Worm (Caenorhabditis elegans) whole organism, L4 larva: ENCODE measurements around the gene tag-329.

Experiments used
- D1046.2 ChIP-seq: fragments of 200-800 bp; sonication (Bioruptor generic); IDR thresholded peaks from 2 replicates; pipeline ENCODE4 v1.3.6; 2022; ENCODE audit warnings: missing genetic modification characterization, missing compliant biosample characterization
- T20F7.1 ChIP-seq: fragments of 200-800 bp; sonication (Bioruptor generic); optimal IDR thresholded peaks from 2 replicates; lab custom pipeline; 2018; ENCODE audit warnings: mild to moderate bottlenecking, missing genetic modification characterization, missing compliant biosample characterization
- T26A8.4 ChIP-seq: fragments of 200-800 bp; sonication (Bioruptor generic); IDR thresholded peaks from 2 replicates; pipeline ENCODE4 v1.3.6; 2022; ENCODE audit warnings: missing genetic modification characterization, missing compliant biosample characterization
- Y5F2A.4 ChIP-seq: fragments of 200-800 bp; sonication (Bioruptor generic); optimal IDR thresholded peaks from 2 replicates; lab custom pipeline; 2018; ENCODE audit warnings: mild to moderate bottlenecking, missing genetic modification characterization, missing compliant biosample characterization
- ZK337.2 ChIP-seq: fragments of 200-800 bp; sonication (Bioruptor generic); IDR thresholded peaks from 2 replicates; pipeline ENCODE4 v1.3.6; 2022; ENCODE audit warnings: missing genetic modification reagents, missing genetic modification characterization, missing compliant biosample characterization
- ceh-20 ChIP-seq: fragments of 200-800 bp; sonication (Bioruptor generic); IDR thresholded peaks from 2 replicates; pipeline ENCODE4 v1.3.6; 2022; ENCODE audit warnings: missing genetic modification reagents, missing genetic modification characterization, missing compliant biosample characterization
- daf-16 ChIP-seq, 3 experiments: sonication (generic microtip); optimal IDR thresholded peaks; 2 replicates each; lab custom pipeline; 2016 to 2017; ENCODE audit warnings: missing genetic modification characterization in 3 of 3, missing genetic modification reagents in 3 of 3, mild to moderate bottlenecking in 2 of 3, missing compliant biosample characterization in 2 of 3, missing biosample characterization in 1 of 3, moderate library complexity in 1 of 3
- daf-19 ChIP-seq: fragments of 200-800 bp; sonication (Bioruptor generic); conservative IDR thresholded peaks from 2 replicates; pipeline ENCODE4 v1.3.6; 2022; ENCODE audit warnings: missing genetic modification characterization, missing compliant biosample characterization
- dmd-8 ChIP-seq: fragments of 200-800 bp; sonication (Bioruptor generic); IDR thresholded peaks from 2 replicates; pipeline ENCODE4 v1.3.6; 2022; ENCODE audit warnings: missing genetic modification characterization, missing compliant biosample characterization
- dmd-9 ChIP-seq: fragments of 200-800 bp; sonication (Bioruptor generic); IDR thresholded peaks from 2 replicates; pipeline ENCODE4 v1.3.6; 2022; ENCODE audit warnings: missing genetic modification reagents, missing genetic modification characterization, missing compliant biosample characterization
- dpl-1 ChIP-seq: fragments of 150-350 bp; optimal IDR thresholded peaks from 2 replicates; lab custom pipeline; 2014; ENCODE audit warnings: missing biosample characterization, missing genetic modification reagents, missing genetic modification characterization
- dve-1 ChIP-seq: sonication (generic microtip); optimal IDR thresholded peaks from 2 replicates; lab custom pipeline; 2017; ENCODE audit warnings: antibody characterized with exemption, mild to moderate bottlenecking, missing genetic modification characterization, missing compliant biosample characterization; ENCODE audit not compliant: insufficient read depth
- egl-27 ChIP-seq: sonication (generic microtip); optimal IDR thresholded peaks from 3 replicates; lab custom pipeline; 2017; ENCODE audit warnings: missing biosample characterization, missing genetic modification reagents, missing genetic modification characterization
- hif-1 ChIP-seq, 2 experiments: sonication (generic microtip); optimal IDR thresholded peaks; 2 replicates each; lab custom pipeline; 2016 to 2017; ENCODE audit warnings: missing compliant biosample characterization in 2 of 2, missing genetic modification characterization in 2 of 2, missing genetic modification reagents in 2 of 2, missing genotype in 2 of 2, mild to moderate bottlenecking in 1 of 2
- hmg-1.1 ChIP-seq: fragments of 200-800 bp; sonication (Bioruptor generic); IDR thresholded peaks from 2 replicates; pipeline ENCODE4 v1.3.6; 2022; ENCODE audit warnings: missing genetic modification reagents, missing genetic modification characterization, missing compliant biosample characterization
- lim-7 ChIP-seq: fragments of 200-800 bp; sonication (Bioruptor generic); IDR thresholded peaks from 2 replicates; pipeline ENCODE4 v1.3.6; 2022; ENCODE audit warnings: missing genetic modification characterization, missing compliant biosample characterization
- lin-1 ChIP-seq: fragments of 200-800 bp; sonication (Bioruptor generic); IDR thresholded peaks from 2 replicates; pipeline ENCODE4 v1.3.6; 2022; ENCODE audit warnings: missing genetic modification reagents, missing genetic modification characterization, missing compliant biosample characterization
- lin-29 ChIP-seq: fragments of 200-800 bp; sonication (Bioruptor generic); IDR thresholded peaks from 2 replicates; pipeline ENCODE4 v1.3.6; 2022; ENCODE audit warnings: missing genetic modification reagents, missing genetic modification characterization, missing compliant biosample characterization
- lir-3 ChIP-seq: sonication (generic microtip); optimal IDR thresholded peaks from 2 replicates; lab custom pipeline; 2016; ENCODE audit warnings: mild to moderate bottlenecking, missing genetic modification characterization, missing compliant biosample characterization
- lsy-2 ChIP-seq, 2 experiments: fragments of 150-350 bp in 1 of 2; sonication (generic microtip) in 1 of 2; optimal IDR thresholded peaks; 2 replicates each; lab custom pipeline; 2014 to 2017; ENCODE audit warnings: missing biosample characterization in 2 of 2, missing genetic modification characterization in 2 of 2
- madf-9 ChIP-seq: fragments of 200-800 bp; sonication (Bioruptor generic); conservative IDR thresholded peaks from 2 replicates; pipeline ENCODE4 v1.3.6; 2022; ENCODE audit warnings: missing genetic modification reagents, missing genetic modification characterization, missing compliant biosample characterization
- mep-1 ChIP-seq: fragments of 150-350 bp; sonication (generic microtip); optimal IDR thresholded peaks from 3 replicates; lab custom pipeline; 2014; ENCODE audit warnings: missing biosample characterization, missing genetic modification characterization
- mes-2 ChIP-seq: sonication (generic microtip); optimal IDR thresholded peaks from 2 replicates; lab custom pipeline; 2016; ENCODE audit warnings: missing genotype, mild to moderate bottlenecking, missing genetic modification characterization, missing compliant biosample characterization; ENCODE audit not compliant: poor library complexity, severe bottlenecking
- nhr-102 ChIP-seq: sonication (generic microtip); optimal IDR thresholded peaks from 2 replicates; lab custom pipeline; 2016; ENCODE audit warnings: mild to moderate bottlenecking, missing genetic modification characterization, moderate library complexity, missing compliant biosample characterization
- nhr-111 ChIP-seq: fragments of 200-800 bp; sonication (Bioruptor generic); optimal IDR thresholded peaks from 2 replicates; lab custom pipeline; 2018; ENCODE audit warnings: mild to moderate bottlenecking, missing genetic modification characterization, missing compliant biosample characterization
- nhr-25 ChIP-seq: sonication (generic microtip); optimal IDR thresholded peaks from 2 replicates; lab custom pipeline; 2017; ENCODE audit warnings: missing genetic modification characterization, mild to moderate bottlenecking, missing compliant biosample characterization, antibody characterized with exemption, moderate library complexity, borderline replicate concordance; ENCODE audit not compliant: insufficient read depth
- nhr-42 ChIP-seq: fragments of 200-800 bp; sonication (Bioruptor generic); IDR thresholded peaks from 2 replicates; pipeline ENCODE4 v1.3.6; 2022; ENCODE audit warnings: missing genetic modification characterization, missing compliant biosample characterization
- nhr-6 ChIP-seq: fragments of 150-350 bp; optimal IDR thresholded peaks from 2 replicates; lab custom pipeline; 2014; ENCODE audit warnings: missing biosample characterization, missing genetic modification characterization
- php-3 ChIP-seq: fragments of 200-800 bp; sonication (Bioruptor generic); IDR thresholded peaks from 2 replicates; pipeline ENCODE4 v1.3.6; 2022; ENCODE audit warnings: missing genetic modification reagents, missing genetic modification characterization, missing compliant biosample characterization
- pqm-1 ChIP-seq: sonication (generic microtip); optimal IDR thresholded peaks from 2 replicates; lab custom pipeline; 2017; ENCODE audit warnings: missing biosample characterization, missing genetic modification characterization
- sdz-12 ChIP-seq: fragments of 200-800 bp; sonication (Bioruptor generic); optimal IDR thresholded peaks from 2 replicates; lab custom pipeline; 2018; ENCODE audit warnings: mild to moderate bottlenecking, missing genetic modification characterization, missing compliant biosample characterization
- snpc-1.2 ChIP-seq: fragments of 200-800 bp; sonication (Bioruptor generic); IDR thresholded peaks from 2 replicates; pipeline ENCODE4 v1.3.6; 2022; ENCODE audit warnings: missing genetic modification reagents, missing genetic modification characterization, missing compliant biosample characterization
- spr-3 ChIP-seq: fragments of 200-800 bp; sonication (Bioruptor generic); optimal IDR thresholded peaks from 2 replicates; lab custom pipeline; 2018; ENCODE audit warnings: mild to moderate bottlenecking, missing genetic modification characterization, missing compliant biosample characterization
- unc-39 ChIP-seq: sonication (generic microtip); optimal IDR thresholded peaks from 2 replicates; lab custom pipeline; 2017; ENCODE audit warnings: missing biosample characterization, missing genetic modification characterization
- vab-7 ChIP-seq: fragments of 200-800 bp; sonication (Bioruptor generic); IDR thresholded peaks from 2 replicates; pipeline ENCODE4 v1.3.6; 2022; ENCODE audit warnings: missing genetic modification reagents, missing genetic modification characterization, missing compliant biosample characterization
- zip-11 ChIP-seq: fragments of 200-800 bp; sonication (Bioruptor generic); IDR thresholded peaks from 2 replicates; pipeline ENCODE4 v1.3.6; 2022; ENCODE audit warnings: missing genetic modification characterization, missing compliant biosample characterization
- ztf-11 ChIP-seq: fragments of 150-350 bp; optimal IDR thresholded peaks from 2 replicates; lab custom pipeline; 2014; ENCODE audit warnings: missing biosample characterization, missing genetic modification characterization

The tag-329 gene

DNA sequence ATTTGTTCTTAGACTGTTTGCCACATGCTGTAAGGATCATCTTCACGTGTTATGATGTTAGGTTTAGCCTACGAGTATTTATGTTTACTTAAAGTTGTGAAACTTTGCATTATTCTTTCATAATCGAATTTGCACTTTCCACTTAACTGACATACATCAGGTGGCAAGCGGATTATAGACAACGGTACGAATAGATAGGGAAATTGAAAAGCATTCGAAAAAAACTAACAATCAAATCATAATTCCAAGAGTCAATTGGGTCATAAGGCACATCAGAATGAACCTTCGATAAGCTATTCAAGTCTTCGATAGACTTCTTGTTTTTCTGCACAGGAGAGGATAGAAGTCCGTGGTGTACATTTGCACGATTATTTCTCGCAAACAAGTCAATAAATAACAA lies 42.3 kb upstream of the tag-329 start (continued):
- TF ChIP-seq lim-7 (GFP tag; lab: Robert Waterston, UW) (no peak), ztf-11 (tag; lab: Kevin White, UChicago) (no peak), nhr-102 (tag; lab: Kevin White, UChicago) (no peak), zip-11 (GFP tag; lab: Robert Waterston, UW) (no peak), dmd-8 (GFP tag; lab: Robert Waterston, UW) (no peak), dve-1 (tag; lab: Kevin White, UChicago) (peak; percentile 56), D1046.2 (GFP tag; lab: Robert Waterston, UW) (no peak), ceh-20 (GFP tag; lab: Robert Waterston, UW) (no peak), vab-7 (GFP tag; lab: Robert Waterston, UW) (no peak), daf-16 (GFP tag; optimal IDR thresholded peaks at IDR 0.05; lab: Kevin White, UChicago) (no peak), daf-16 (tag; optimal IDR thresholded peaks at IDR 0.05; lab: Kevin White, UChicago) (peak; percentile 26), lin-1 (no peak), lin-29 (GFP tag; lab: Robert Waterston, UW) (no peak), snpc-1.2 (GFP tag; lab: Robert Waterston, UW) (no peak), daf-19 (GFP tag; lab: Robert Waterston, UW) (no peak), egl-27 (no peak)

DNA sequence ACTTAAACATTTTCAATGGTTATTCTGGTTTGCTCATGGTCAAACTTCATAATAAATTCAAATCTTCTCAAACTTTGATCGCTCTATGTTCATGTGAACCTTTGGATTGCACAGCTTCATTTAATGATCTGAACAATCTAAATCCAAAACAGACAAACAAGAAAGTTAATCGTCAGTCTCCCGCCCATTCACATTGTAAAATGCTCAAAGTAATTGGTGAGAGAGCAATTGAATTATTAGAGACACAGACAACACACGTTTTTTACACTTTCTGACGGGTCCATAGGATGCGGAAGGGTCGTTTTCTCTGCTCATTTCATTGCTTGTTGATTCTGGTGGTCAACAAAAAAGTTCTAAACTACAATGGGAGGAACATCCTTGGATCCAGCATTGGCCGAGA lies 38.0 kb upstream of the tag-329 start, which contains the start of gene gsnl-1:
gsnl-1 (plus strand) TSS at position 301 of the 400 bp plus-strand sequence.
- no peak for TF ChIP-seq lsy-2 (tag; optimal IDR thresholded peaks at IDR 0.05; lab: Kevin White, UChicago)
- TF ChIP-seq T26A8.4, result no peak
- peak in 1 of 2 experiments; percentile 37 for TF ChIP-seq daf-16 (GFP tag; optimal IDR thresholded peaks at IDR 0.05; lab: Kevin White, UChicago)
- no peak for TF ChIP-seq daf-16 (tag; optimal IDR thresholded peaks at IDR 0.05; lab: Kevin White, UChicago)
- TF ChIP-seq nhr-6, result no peak
- TF ChIP-seq spr-3 (GFP tag; lab: Kevin White, UChicago), result no peak

DNA sequence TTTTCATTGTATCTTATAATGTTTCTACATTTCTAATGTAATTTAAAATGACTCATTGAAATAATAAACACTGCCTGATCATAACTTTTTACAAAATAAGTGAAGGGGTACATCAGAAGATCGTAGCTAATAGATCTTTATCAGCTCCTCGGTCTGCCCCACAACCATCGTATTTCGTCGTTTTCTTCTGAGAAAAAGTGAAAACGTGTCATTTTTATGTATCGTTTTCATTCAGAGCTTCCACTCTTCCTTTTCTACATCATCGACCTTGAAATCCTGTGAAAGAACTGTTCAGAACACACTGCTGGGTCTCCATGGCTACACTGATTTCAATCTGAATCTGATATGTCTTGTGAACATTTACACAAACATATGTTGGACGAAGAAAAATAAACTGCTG lies 35.4 kb upstream of the tag-329 start:
- TF ChIP-seq T20F7.1 (GFP tag; lab: Kevin White, UChicago) (no peak), egl-27 (no peak), spr-3 (GFP tag; lab: Kevin White, UChicago) (no peak), pqm-1 (no peak), dve-1 (tag; lab: Kevin White, UChicago) (no peak), snpc-1.2 (GFP tag; lab: Robert Waterston, UW) (no peak), mep-1 (tag; lab: Kevin White, UChicago) (no peak), nhr-6 (no peak)

DNA sequence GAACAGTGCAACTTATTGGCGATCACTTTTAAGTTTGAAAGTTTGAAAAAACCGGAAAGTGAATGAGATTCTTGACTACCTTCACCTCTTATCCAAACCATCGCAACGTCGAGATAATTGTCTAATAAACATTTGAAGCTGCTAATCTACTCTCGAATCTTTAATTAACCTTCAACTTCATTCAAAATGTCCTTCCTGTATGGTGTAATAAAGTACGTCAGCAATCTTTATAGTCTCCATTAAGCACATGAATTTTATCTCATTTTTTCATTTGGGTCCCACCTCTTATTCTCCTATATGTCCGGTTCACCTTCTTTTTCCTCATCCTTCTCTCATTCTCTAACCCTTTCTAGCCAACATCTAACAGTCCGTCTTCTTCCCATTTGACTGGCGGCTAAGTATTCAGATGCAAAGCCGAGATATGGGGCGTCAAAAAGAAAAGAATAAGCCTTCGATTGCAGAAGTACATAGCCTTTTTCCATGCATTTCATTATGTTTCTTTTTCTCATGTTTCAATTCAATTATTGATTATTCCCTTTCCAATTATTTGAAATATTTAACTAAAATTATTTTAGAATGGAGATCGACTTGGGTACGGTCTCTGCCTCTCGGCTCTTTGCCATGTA lies 33.8 kb upstream of the tag-329 start, which contains the start of gene swt-5:
swt-5 (plus strand) TSS at position 576 of the 626 bp plus-strand sequence.
- TF ChIP-seq egl-27, result no peak
- no peak for TF ChIP-seq lir-3
- no peak for TF ChIP-seq spr-3 (GFP tag; lab: Kevin White, UChicago)
- TF ChIP-seq lsy-2 (tag; optimal IDR thresholded peaks at IDR 0.05; lab: Kevin White, UChicago), result no peak
- TF ChIP-seq nhr-102 (tag; lab: Kevin White, UChicago), result no peak
- TF ChIP-seq madf-9 (GFP tag; lab: Robert Waterston, UW), result no peak
- TF ChIP-seq sdz-12 (GFP tag; lab: Kevin White, UChicago), result no peak
- no peak for TF ChIP-seq ZK337.2 (GFP tag; lab: Robert Waterston, UW)

DNA sequence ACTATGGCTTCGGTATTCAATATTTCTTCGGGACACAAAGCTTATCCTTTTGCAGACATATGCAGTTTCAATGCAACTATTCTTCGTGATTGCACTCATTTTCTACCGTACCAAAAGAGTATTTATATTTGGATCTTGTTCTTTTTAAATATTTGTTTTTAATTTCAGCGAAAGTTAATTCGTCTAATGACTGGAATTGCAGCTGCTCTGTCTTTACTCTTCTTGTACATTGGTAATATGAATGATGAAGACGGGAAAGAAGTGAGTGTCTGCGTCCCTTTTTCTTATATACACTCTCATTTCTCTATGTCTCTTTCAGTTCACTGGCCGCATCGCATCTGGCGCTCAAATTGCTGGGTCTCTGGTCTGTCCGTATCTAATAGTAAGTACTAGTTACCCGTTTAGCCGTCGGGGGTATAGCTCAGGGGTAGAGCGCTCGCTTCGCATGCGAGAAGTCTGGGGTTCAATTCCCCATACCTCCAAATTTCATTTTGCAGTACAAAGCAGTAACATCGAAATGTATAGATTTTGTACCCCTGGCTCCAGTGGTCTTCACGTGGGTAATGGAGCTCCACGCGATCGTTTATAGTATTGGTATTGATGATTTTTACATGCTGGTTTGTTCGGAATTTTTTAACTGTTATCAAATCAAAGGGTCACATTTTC lies 31.4 kb upstream of the tag-329 start:
- TF ChIP-seq lin-29 (GFP tag; lab: Robert Waterston, UW), result peak; percentile 56; the same call in 1 of the 2 replicates
- peak; percentile 71 for TF ChIP-seq mes-2 (tag; lab: Kevin White, UChicago)
- TF ChIP-seq vab-7 (GFP tag; lab: Robert Waterston, UW), result peak; percentile 80
- TF ChIP-seq dmd-9 (GFP tag; lab: Robert Waterston, UW), result 0 out of 2 replicates have a peak, but pooled peaks have one; percentile 49
- peak; percentile 87 for TF ChIP-seq hmg-1.1
- TF ChIP-seq ztf-11 (tag; lab: Kevin White, UChicago), result no peak
- no peak for TF ChIP-seq unc-39
- TF ChIP-seq hif-1 (tag; optimal IDR thresholded peaks at IDR 0.05; lab: Kevin White, UChicago), result peak; percentile 14 to 45
- peak; percentile 35 for TF ChIP-seq Y5F2A.4 (GFP tag; lab: Kevin White, UChicago)
- peak in 1 of 2 experiments; percentile 65 for TF ChIP-seq lsy-2 (tag; optimal IDR thresholded peaks at IDR 0.05; lab: Kevin White, UChicago)
- peak; percentile 21 for TF ChIP-seq dpl-1 (GFP tag; lab: Kevin White, UChicago)
- peak; percentile 85; the same call in 1 of the 2 replicates for TF ChIP-seq snpc-1.2 (GFP tag; lab: Robert Waterston, UW)
- TF ChIP-seq dmd-8 (GFP tag; lab: Robert Waterston, UW), result peak; percentile 97
- TF ChIP-seq nhr-42 (GFP tag; lab: Robert Waterston, UW), result peak; percentile 81
- peak; percentile 79 for TF ChIP-seq madf-9 (GFP tag; lab: Robert Waterston, UW)
- peak; percentile 6 for TF ChIP-seq nhr-111
- peak; percentile 61; the same call in 1 of the 2 replicates for TF ChIP-seq php-3 (GFP tag; lab: Robert Waterston, UW)
- TF ChIP-seq D1046.2 (GFP tag; lab: Robert Waterston, UW), result peak; percentile 86
- peak; percentile 39 for TF ChIP-seq nhr-25 (tag; lab: Kevin White, UChicago)
